Worm (Caenorhabditis elegans) whole organism, late embryonic: ENCODE measurements around the gene T19D12.4.

Experiments used
- ceh-31 ChIP-seq: sonication (generic microtip); optimal IDR thresholded peaks from 2 replicates; lab custom pipeline; 2016; ENCODE audit warnings: missing genetic modification characterization, missing compliant biosample characterization
- fkh-10 ChIP-seq: fragments of 150-350 bp; optimal IDR thresholded peaks from 2 replicates; lab custom pipeline; 2014; ENCODE audit warnings: missing biosample characterization, missing genetic modification reagents, missing genetic modification characterization
- pqm-1 ChIP-seq: sonication (generic microtip); optimal IDR thresholded peaks from 2 replicates; lab custom pipeline; 2016; ENCODE audit warnings: missing genetic modification characterization, missing compliant biosample characterization

DNA sequence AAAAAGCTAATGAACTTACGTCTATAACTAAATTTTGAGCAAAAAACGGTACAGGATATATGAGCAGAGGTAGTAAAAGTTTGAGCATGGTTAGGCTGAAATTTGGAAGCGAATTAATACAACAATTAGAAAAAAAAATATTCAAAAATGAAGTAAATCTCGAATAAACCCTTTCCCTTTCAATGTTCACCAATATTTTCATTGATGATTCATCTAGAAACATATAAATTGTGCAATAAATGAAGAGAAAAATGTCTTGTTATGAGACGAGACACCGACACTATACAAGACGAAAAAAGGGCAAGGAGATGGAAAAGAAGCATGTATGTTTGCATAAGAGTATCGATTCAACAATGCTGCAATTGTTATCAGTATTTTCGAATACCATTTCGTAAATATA lies 5.6 kb upstream of the T19D12.4 start, which contains the start of gene F54H5.14:
- no peak for TF ChIP-seq fkh-10 (GFP tag; lab: Kevin White, UChicago)
- no peak for TF ChIP-seq pqm-1 (tag; lab: Kevin White, UChicago)
- TF ChIP-seq ceh-31 (tag; lab: Kevin White, UChicago) = no peak
